Worm (Caenorhabditis elegans): Measurements from ENCODE around the gene srbc-26.

srbc-26 gene

ce11 chrV:17159430-17159924 lies 12.2 kb upstream of the srbc-26 start, which contains the start of gene F40D4.12:
Gene F40D4.12, plus strand, starts transcription at chrV:17159874.
- TF ChIP-seq jun-1 (tag; optimal IDR thresholded peaks at IDR 0.05) (no peak), nhr-28 (tag; optimal IDR thresholded peaks at IDR 0.05) (peak; percentile 11)

- TF ChIP-seq tag-97 (GFP tag; IDR thresholded peaks at IDR 0.05) (no peak), lin-13 (GFP tag; optimal IDR thresholded peaks at IDR 0.05) (no peak), snpc-4 (tag; optimal IDR thresholded peaks at IDR 0.05) (no peak), unc-62 (GFP tag; optimal IDR thresholded peaks at IDR 0.05 in 1 of 2) (no peak), unc-62 (tag; optimal IDR thresholded peaks at IDR 0.05) (no peak), nhr-6 (tag; optimal IDR thresholded peaks at IDR 0.05) (no peak)
These were observed 6.2 kb upstream of the srbc-26 start, which contains the start of gene srh-102 for ce11 chrV:17165409-17165808. Gene srh-102, minus strand, starts transcription at chrV:17165509.

- no peak for TF ChIP-seq nhr-102 (tag; optimal IDR thresholded peaks at IDR 0.05)
- TF ChIP-seq fos-1 (tag; optimal IDR thresholded peaks at IDR 0.05), result no peak
These were observed 4.2 kb upstream of the srbc-26 start, which contains the start of gene srz-66 for ce11 chrV:17167457-17167856. Gene srz-66, minus strand, starts transcription at chrV:17167557.

- TF ChIP-seq mes-2 (tag; optimal IDR thresholded peaks at IDR 0.05; ENCODE audit: poor library complexity, severe bottlenecking) (no peak), Y75B8A.6 (GFP tag; IDR thresholded peaks at IDR 0.05) (no peak), egl-27 (tag; optimal IDR thresholded peaks at IDR 0.05) (no peak), F49E8.2 (tag; optimal IDR thresholded peaks at IDR 0.05; ENCODE audit: borderline replicate concordance) (no peak), jun-1 (tag; optimal IDR thresholded peaks at IDR 0.05) (no peak), nhr-28 (tag; optimal IDR thresholded peaks at IDR 0.05) (no peak), ztf-7 (tag; optimal IDR thresholded peaks at IDR 0.05) (no peak), lin-29 (GFP tag; IDR thresholded peaks at IDR 0.05) (no peak), mxl-2 (GFP tag; conservative IDR thresholded peaks at IDR 0.05) (no peak), ZK546.5 (tag; optimal IDR thresholded peaks at IDR 0.05) (no peak), aha-1 (tag) (no peak), unc-62 (GFP tag; optimal IDR thresholded peaks at IDR 0.05 in 1 of 2) (no peak), unc-62 (tag; optimal IDR thresholded peaks at IDR 0.05) (no peak), sdz-12 (GFP tag; optimal IDR thresholded peaks at IDR 0.05) (no peak), dmd-6 (GFP tag; IDR thresholded peaks at IDR 0.05) (no peak)
These were observed 829 bp upstream of the srbc-26 start, which contains the start of gene srw-51 for ce11 chrV:17170822-17171221. Gene srw-51, minus strand, starts transcription at chrV:17170922.

ce11 chrV:17173738-17174137 lies 2.1 kb downstream of the srbc-26 start, which contains the start of gene srbc-25:
Gene srbc-25, plus strand, starts transcription at chrV:17174038.
- TF ChIP-seq D1046.2 (GFP tag; IDR thresholded peaks at IDR 0.05) (no peak), tag-97 (GFP tag; IDR thresholded peaks at IDR 0.05) (no peak), Y5F2A.4 (GFP tag; optimal IDR thresholded peaks at IDR 0.05) (no peak), R02D3.7 (tag; optimal IDR thresholded peaks at IDR 0.05) (no peak), nhr-76 (tag; optimal IDR thresholded peaks at IDR 0.05) (no peak), jun-1 (tag; optimal IDR thresholded peaks at IDR 0.05) (no peak), nhr-41 (GFP tag; IDR thresholded peaks at IDR 0.05) (no peak), F37D6.2 (tag; optimal IDR thresholded peaks at IDR 0.05) (no peak), ztf-7 (tag; optimal IDR thresholded peaks at IDR 0.05) (no peak), daf-16 (GFP tag; optimal IDR thresholded peaks at IDR 0.05) (no peak), daf-16 (tag; optimal IDR thresholded peaks at IDR 0.05) (no peak), F49E8.2 (tag; optimal IDR thresholded peaks at IDR 0.05; ENCODE audit: borderline replicate concordance) (no peak), T26A8.4 (GFP tag; IDR thresholded peaks at IDR 0.05) (no peak), egl-27 (tag; optimal IDR thresholded peaks at IDR 0.05) (no peak), zfp-3 (GFP tag; conservative IDR thresholded peaks at IDR 0.05) (no peak), mdl-1 (tag; optimal IDR thresholded peaks at IDR 0.05) (no peak), nhr-28 (tag; optimal IDR thresholded peaks at IDR 0.05) (no peak)

- TF ChIP-seq spr-3 (GFP tag; optimal IDR thresholded peaks at IDR 0.05) (no peak), attf-4 (tag; optimal IDR thresholded peaks at IDR 0.05) (no peak), ztf-11 (tag; optimal IDR thresholded peaks at IDR 0.05) (no peak), unc-130 (GFP tag; optimal IDR thresholded peaks at IDR 0.05) (no peak), ZK337.2 (GFP tag; IDR thresholded peaks at IDR 0.05) (no peak), ces-1 (GFP tag; optimal IDR thresholded peaks at IDR 0.05) (no peak), snpc-1.2 (GFP tag; IDR thresholded peaks at IDR 0.05) (no peak), pqm-1 (tag; optimal IDR thresholded peaks at IDR 0.05) (no peak), Y5F2A.4 (GFP tag; optimal IDR thresholded peaks at IDR 0.05) (no peak), lim-7 (GFP tag; IDR thresholded peaks at IDR 0.05) (no peak), dmd-6 (GFP tag; IDR thresholded peaks at IDR 0.05) (no peak), lin-39 (tag; optimal IDR thresholded peaks at IDR 0.05) (no peak), nhr-25 (tag; optimal IDR thresholded peaks at IDR 0.05; ENCODE audit: borderline replicate concordance, insufficient read depth) (no peak), F37D6.2 (tag; optimal IDR thresholded peaks at IDR 0.05) (no peak), snpc-4 (tag; optimal IDR thresholded peaks at IDR 0.05) (no peak)
These were observed 6.3 kb downstream of the srbc-26 start, which contains the start of gene srsx-1 for ce11 chrV:17177967-17178366. Gene srsx-1, minus strand, starts transcription at chrV:17178067.

All from whole organism, L4 larva.